Worm (Caenorhabditis elegans): ENCODE measurements around the gene scly-1.

DNA sequence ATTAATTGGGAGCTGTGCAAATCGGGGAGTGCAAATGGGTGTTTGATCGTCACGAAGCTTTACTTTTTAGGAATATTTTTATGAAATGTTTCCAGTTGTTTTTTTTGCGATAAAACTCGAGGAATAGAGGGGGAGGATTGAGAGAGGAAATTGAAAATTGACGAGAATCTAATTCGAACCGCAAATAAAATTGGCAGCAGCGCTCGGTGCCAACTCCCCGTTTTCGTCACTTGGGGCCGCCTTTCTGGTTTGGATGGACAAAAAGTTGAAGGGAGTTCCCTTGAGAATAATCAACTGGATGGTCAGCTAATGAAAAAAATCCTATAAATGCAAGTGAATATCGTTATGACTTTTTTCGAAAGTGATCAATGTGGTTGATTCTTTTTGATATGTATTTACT lies 50.8 kb downstream of the scly-1 start:
- TF ChIP-seq dmd-4 (tag; optimal IDR thresholded peaks at IDR 0.05; ENCODE audit: borderline replicate concordance) (no peak), unc-3 (GFP tag; conservative IDR thresholded peaks at IDR 0.05) (no peak), unc-3 (tag; optimal IDR thresholded peaks at IDR 0.05) (no peak), odd-2 (tag; optimal IDR thresholded peaks at IDR 0.05) (no peak), C08G9.2 (tag; optimal IDR thresholded peaks at IDR 0.05) (no peak)

Measured in whole organism, late embryonic.